Worm (Caenorhabditis elegans) whole organism, L1 larva: ENCODE data around the gene ugt-64.

ENCODE experiments used
- C04F5.9 ChIP-seq: sonication (generic microtip); optimal IDR thresholded peaks from 2 replicates; lab custom pipeline; 2016; ENCODE audit warnings: missing genetic modification characterization, missing compliant biosample characterization
- Y116A8C.19 ChIP-seq: sonication (generic microtip); optimal IDR thresholded peaks from 2 replicates; lab custom pipeline; 2016; ENCODE audit warnings: missing compliant biosample characterization, missing genetic modification characterization, borderline replicate concordance
- ceh-63 ChIP-seq: fragments of 200-800 bp; sonication (Bioruptor generic); optimal IDR thresholded peaks from 2 replicates; lab custom pipeline; 2018; ENCODE audit warnings: mild to moderate bottlenecking, missing genetic modification characterization, missing compliant biosample characterization
- ceh-90 ChIP-seq: sonication (generic microtip); optimal IDR thresholded peaks from 2 replicates; lab custom pipeline; 2016; ENCODE audit warnings: missing genetic modification characterization, missing compliant biosample characterization
- ces-1 ChIP-seq: fragments of 150-350 bp; optimal IDR thresholded peaks from 2 replicates; lab custom pipeline; 2014; ENCODE audit warnings: missing biosample characterization, missing genetic modification reagents, missing genetic modification characterization
- dpl-1 ChIP-seq, 3 experiments: fragments of 150-350 bp in 2 of 3; sonication (generic microtip) in 1 of 3; optimal IDR thresholded peaks; 2 replicates each; lab custom pipeline; 2014 to 2017; ENCODE audit warnings: missing biosample characterization in 3 of 3, missing genetic modification characterization in 3 of 3, missing genetic modification reagents in 3 of 3
- egl-13 ChIP-seq: sonication (generic microtip); optimal IDR thresholded peaks from 2 replicates; lab custom pipeline; 2016; ENCODE audit warnings: missing genotype, missing genetic modification reagents, missing genetic modification characterization, missing compliant biosample characterization
- egl-27 ChIP-seq, 2 experiments: fragments of 150-350 bp in 1 of 2; sonication (generic microtip); optimal IDR thresholded peaks; 3 replicates each; lab custom pipeline; 2017 to 2018; ENCODE audit warnings: missing biosample characterization in 2 of 2, missing genetic modification characterization in 2 of 2, missing genetic modification reagents in 2 of 2
- ets-5 ChIP-seq: fragments of 200-800 bp; sonication (Bioruptor generic); IDR thresholded peaks from 2 replicates; pipeline ENCODE4 v1.3.6; 2022; ENCODE audit warnings: missing genetic modification characterization, missing compliant biosample characterization
- fkh-4 ChIP-seq: sonication (generic microtip); optimal IDR thresholded peaks from 2 replicates; lab custom pipeline; 2016; ENCODE audit warnings: missing compliant biosample characterization, missing genetic modification characterization, borderline replicate concordance
- hlh-17 ChIP-seq: fragments of 200-800 bp; sonication (Bioruptor generic); optimal IDR thresholded peaks from 2 replicates; lab custom pipeline; 2018; ENCODE audit warnings: missing genetic modification characterization, mild to moderate bottlenecking, missing compliant biosample characterization, moderate library complexity, borderline replicate concordance
- hpl-2 ChIP-seq: fragments of 150-350 bp; optimal IDR thresholded peaks from 2 replicates; lab custom pipeline; 2014; ENCODE audit warnings: missing biosample characterization, missing genetic modification reagents, missing genetic modification characterization
- jun-1 ChIP-seq: fragments of 150-350 bp; optimal IDR thresholded peaks from 2 replicates; lab custom pipeline; 2014; ENCODE audit warnings: missing biosample characterization, missing genetic modification reagents, missing genetic modification characterization
- lin-13 ChIP-seq: fragments of 150-350 bp; optimal IDR thresholded peaks from 2 replicates; lab custom pipeline; 2014; ENCODE audit warnings: missing biosample characterization, missing genetic modification reagents, missing genetic modification characterization
- lin-14 ChIP-seq: fragments of 200-800 bp; sonication (Bioruptor generic); optimal IDR thresholded peaks from 2 replicates; lab custom pipeline; 2018; ENCODE audit warnings: mild to moderate bottlenecking, missing genetic modification characterization, moderate library complexity, missing compliant biosample characterization
- lin-15B ChIP-seq: fragments of 150-350 bp; sonication (generic microtip); optimal IDR thresholded peaks from 3 replicates; lab custom pipeline; 2014; ENCODE audit warnings: missing biosample characterization, missing genetic modification characterization
- lin-35 ChIP-seq, 2 experiments: fragments of 150-350 bp; optimal IDR thresholded peaks; 2 replicates each; lab custom pipeline; 2014; ENCODE audit warnings: missing biosample characterization in 2 of 2, missing genetic modification characterization in 2 of 2, missing genetic modification reagents in 2 of 2
- lsy-2 ChIP-seq, 2 experiments: fragments of 150-350 bp; optimal IDR thresholded peaks; 2 replicates each; lab custom pipeline; 2014; ENCODE audit warnings: missing biosample characterization in 2 of 2, missing genetic modification characterization in 2 of 2
- mab-9 ChIP-seq: fragments of 200-800 bp; sonication (Bioruptor generic); IDR thresholded peaks from 2 replicates; pipeline ENCODE4 v1.3.6; 2022; ENCODE audit warnings: missing genetic modification reagents, missing genetic modification characterization, missing compliant biosample characterization
- mdl-1 ChIP-seq, 2 experiments: fragments of 150-350 bp; optimal IDR thresholded peaks; 2 replicates each; lab custom pipeline; 2014 to 2017; ENCODE audit warnings: missing biosample characterization in 2 of 2, missing genetic modification characterization in 2 of 2, inconsistent platforms in 1 of 2
- mef-2 ChIP-seq: fragments of 150-350 bp; optimal IDR thresholded peaks from 2 replicates; lab custom pipeline; 2014; ENCODE audit warnings: missing biosample characterization, missing genetic modification characterization
- mep-1 ChIP-seq: fragments of 150-350 bp; optimal IDR thresholded peaks from 2 replicates; lab custom pipeline; 2014; ENCODE audit warnings: missing biosample characterization, missing genetic modification characterization
- nhr-237 ChIP-seq: fragments of 150-350 bp; optimal IDR thresholded peaks from 2 replicates; lab custom pipeline; 2014; ENCODE audit warnings: missing biosample characterization, missing genetic modification characterization
- nhr-28 ChIP-seq: fragments of 150-350 bp; optimal IDR thresholded peaks from 2 replicates; lab custom pipeline; 2014; ENCODE audit warnings: missing biosample characterization, missing genetic modification characterization
- nhr-47 ChIP-seq: sonication (generic microtip); optimal IDR thresholded peaks from 2 replicates; lab custom pipeline; 2016; ENCODE audit warnings: mild to moderate bottlenecking, missing genetic modification characterization, moderate library complexity, missing compliant biosample characterization
- nhr-71 ChIP-seq: sonication (generic microtip); optimal IDR thresholded peaks from 2 replicates; lab custom pipeline; 2016; ENCODE audit warnings: mild to moderate bottlenecking, missing genetic modification characterization, moderate library complexity, missing compliant biosample characterization
- nhr-77 ChIP-seq: fragments of 150-350 bp; optimal IDR thresholded peaks from 2 replicates; lab custom pipeline; 2014; ENCODE audit warnings: missing biosample characterization, missing genetic modification characterization
- pax-3 ChIP-seq: fragments of 200-800 bp; sonication (Bioruptor generic); optimal IDR thresholded peaks from 2 replicates; lab custom pipeline; 2018; ENCODE audit warnings: mild to moderate bottlenecking, missing genetic modification characterization, moderate library complexity, missing compliant biosample characterization
- pqm-1 ChIP-seq: sonication (generic microtip); optimal IDR thresholded peaks from 3 replicates; lab custom pipeline; 2017; ENCODE audit warnings: missing biosample characterization, missing genetic modification characterization
- sox-4 ChIP-seq: sonication (generic microtip); optimal IDR thresholded peaks from 2 replicates; lab custom pipeline; 2016; ENCODE audit warnings: missing genetic modification characterization, missing compliant biosample characterization
- sptf-1 ChIP-seq: fragments of 150-350 bp; optimal IDR thresholded peaks from 2 replicates; lab custom pipeline; 2014; ENCODE audit warnings: missing biosample characterization, missing genetic modification characterization
- sup-37 ChIP-seq: fragments of 200-800 bp; sonication (Bioruptor generic); optimal IDR thresholded peaks from 2 replicates; lab custom pipeline; 2018; ENCODE audit warnings: mild to moderate bottlenecking, missing genetic modification characterization, missing compliant biosample characterization
- tlp-1 ChIP-seq: fragments of 150-350 bp; optimal IDR thresholded peaks from 2 replicates; lab custom pipeline; 2014; ENCODE audit warnings: missing biosample characterization, missing genetic modification characterization
- unc-130 ChIP-seq: fragments of 150-350 bp; optimal IDR thresholded peaks from 2 replicates; lab custom pipeline; 2017; ENCODE audit warnings: missing biosample characterization, missing genetic modification characterization, inconsistent platforms
- unc-62 ChIP-seq: fragments of 150-350 bp; optimal IDR thresholded peaks from 2 replicates; lab custom pipeline; 2014; ENCODE audit warnings: missing biosample characterization, missing genetic modification reagents, missing genetic modification characterization
- unc-98 ChIP-seq: fragments of 200-800 bp; sonication (Bioruptor generic); IDR thresholded peaks from 2 replicates; pipeline ENCODE4 v1.3.6; 2022; ENCODE audit warnings: missing genetic modification characterization, missing compliant biosample characterization
- xbp-1 ChIP-seq: sonication (generic microtip); optimal IDR thresholded peaks from 2 replicates; lab custom pipeline; 2016; ENCODE audit warnings: missing genetic modification characterization, missing compliant biosample characterization
- ztf-4 ChIP-seq: fragments of 150-350 bp; optimal IDR thresholded peaks from 2 replicates; lab custom pipeline; 2014; ENCODE audit warnings: missing biosample characterization, missing genetic modification characterization

The ugt-64 gene

DNA sequence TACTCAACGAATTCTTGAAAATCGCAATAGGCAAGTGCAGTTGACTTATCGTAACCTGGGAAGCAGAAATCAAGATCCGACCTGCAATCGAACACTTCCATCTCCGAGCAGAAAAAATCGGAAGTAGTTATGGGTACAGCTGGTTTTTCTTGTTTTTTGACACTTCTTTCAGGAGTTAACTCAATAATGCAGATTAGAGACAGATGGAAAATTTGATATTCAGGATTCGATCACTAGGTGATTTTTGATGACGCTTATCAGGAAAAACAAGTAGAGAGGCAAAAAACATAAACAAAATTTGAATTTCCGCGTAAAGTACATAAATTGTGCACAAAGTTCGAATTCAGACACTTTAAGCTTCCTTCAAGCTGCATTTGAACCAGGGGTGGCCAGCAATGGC is 42.6 kb upstream of the ugt-64 start, which contains the start of gene srw-130:
srw-130 (minus strand) TSS at position 101 of the 400 bp plus-strand sequence.
- TF ChIP-seq ets-5: no peak
- TF ChIP-seq mdl-1 (tag; optimal IDR thresholded peaks at IDR 0.05; lab: Kevin White, UChicago): no peak
- no peak for TF ChIP-seq mab-9 (GFP tag; lab: Robert Waterston, UW)
- no peak for TF ChIP-seq sup-37 (GFP tag; lab: Kevin White, UChicago)
- no peak for TF ChIP-seq egl-13 (tag; lab: Kevin White, UChicago)
- TF ChIP-seq sox-4 (tag; lab: Kevin White, UChicago): no peak
- TF ChIP-seq hpl-2 (GFP tag; lab: Kevin White, UChicago): no peak
- TF ChIP-seq fkh-4 (tag; lab: Kevin White, UChicago): no peak
- no peak for TF ChIP-seq pqm-1
- TF ChIP-seq lin-15B: no peak
- TF ChIP-seq C04F5.9 (tag; lab: Kevin White, UChicago): no peak
- TF ChIP-seq lin-13: no peak
- TF ChIP-seq dpl-1 (GFP tag; optimal IDR thresholded peaks at IDR 0.05; lab: Kevin White, UChicago): no peak

DNA sequence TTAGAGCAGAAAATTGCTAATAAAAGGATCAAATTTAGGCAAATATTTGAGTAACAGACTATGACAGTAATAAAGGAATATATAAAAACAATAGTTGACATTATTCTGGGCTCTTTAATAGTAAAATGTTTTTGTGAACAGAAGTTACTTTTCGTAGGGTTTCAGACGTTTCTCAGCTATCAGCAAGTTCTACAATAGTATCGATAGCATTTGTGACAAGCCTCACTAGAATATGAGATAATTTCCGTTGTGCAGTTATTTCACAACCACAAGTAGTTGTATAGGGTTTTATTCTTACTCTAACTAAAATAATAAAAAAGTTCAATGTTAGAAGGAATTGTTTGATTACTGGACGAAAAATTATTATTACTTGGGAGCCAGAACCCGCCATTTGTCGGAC is 40.4 kb upstream of the ugt-64 start, which contains the start of gene srbc-68:
srbc-68 (minus strand) TSS at position 101 of the 400 bp plus-strand sequence.
- TF ChIP-seq unc-130 (no peak), nhr-47 (tag; lab: Kevin White, UChicago) (no peak), ces-1 (no peak), C04F5.9 (tag; lab: Kevin White, UChicago) (no peak), mab-9 (GFP tag; lab: Robert Waterston, UW) (no peak), hpl-2 (GFP tag; lab: Kevin White, UChicago) (no peak), ztf-4 (tag; lab: Kevin White, UChicago) (no peak), unc-98 (GFP tag; lab: Robert Waterston, UW) (no peak), ceh-63 (GFP tag; lab: Kevin White, UChicago) (no peak), lin-14 (no peak), nhr-28 (no peak), sox-4 (tag; lab: Kevin White, UChicago) (no peak), mep-1 (tag; lab: Kevin White, UChicago) (no peak), lsy-2 (tag; optimal IDR thresholded peaks at IDR 0.05; lab: Kevin White, UChicago) (no peak), dpl-1 (GFP tag; optimal IDR thresholded peaks at IDR 0.05; lab: Kevin White, UChicago) (no peak), Y116A8C.19 (no peak), egl-27 (tag; optimal IDR thresholded peaks at IDR 0.05; lab: Kevin White, UChicago) (no peak), lin-35 (GFP tag; optimal IDR thresholded peaks at IDR 0.05; lab: Kevin White, UChicago) (no peak), xbp-1 (no peak)
- TF ChIP-seq, all 84 proteins: peak for 0

DNA sequence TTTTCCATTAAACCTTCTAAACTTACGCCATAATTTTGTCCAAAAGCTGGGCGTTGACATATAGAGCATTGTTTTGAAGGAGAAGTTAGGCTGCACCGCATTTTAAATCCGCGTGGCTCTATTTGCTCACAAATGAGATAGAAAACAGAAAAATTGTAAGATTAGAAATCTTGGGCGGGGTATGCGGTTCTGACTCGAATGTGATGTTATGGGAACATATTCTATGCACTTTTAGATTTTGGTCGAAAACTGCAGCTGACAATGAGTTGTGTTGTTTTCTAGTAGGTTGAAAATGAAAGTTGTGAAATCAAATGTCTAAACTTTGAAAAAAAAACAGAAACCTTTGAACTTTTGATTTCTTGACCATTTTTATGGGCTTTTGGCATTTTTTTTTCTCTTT is 37.2 kb upstream of the ugt-64 start, which contains the start of gene nhr-222:
nhr-222 (minus strand) TSS at position 101 of the 400 bp plus-strand sequence.
- no peak for TF ChIP-seq unc-130
- TF ChIP-seq nhr-77 (tag; lab: Kevin White, UChicago): no peak
- no peak for TF ChIP-seq hlh-17
- no peak for TF ChIP-seq tlp-1
- no peak for TF ChIP-seq lin-35 (GFP tag; optimal IDR thresholded peaks at IDR 0.05; lab: Kevin White, UChicago)
- TF ChIP-seq nhr-237 (tag; lab: Kevin White, UChicago): no peak
- TF ChIP-seq unc-62 (GFP tag; lab: Kevin White, UChicago): no peak
- TF ChIP-seq pax-3 (tag; lab: Kevin White, UChicago): no peak
- no peak for TF ChIP-seq lin-13
- no peak for TF ChIP-seq mab-9 (GFP tag; lab: Robert Waterston, UW)
- no peak for TF ChIP-seq ceh-90 (tag; lab: Kevin White, UChicago)
- TF ChIP-seq nhr-28: no peak
- TF ChIP-seq egl-27 (tag; optimal IDR thresholded peaks at IDR 0.05; lab: Kevin White, UChicago): no peak
- no peak for TF ChIP-seq mef-2 (tag; lab: Kevin White, UChicago)
- TF ChIP-seq sptf-1: no peak
- TF ChIP-seq jun-1 (tag; lab: Kevin White, UChicago): no peak
- no peak for TF ChIP-seq nhr-71 (tag; lab: Kevin White, UChicago)
